Worm (Caenorhabditis elegans): Measurements from ENCODE around the gene R10E4.11.

ce11 chrIII:4257896-4258295 is 42.9 kb downstream of the R10E4.11 start:
- TF ChIP-seq pha-4 (tag; optimal IDR thresholded peaks at IDR 0.05) (no peak), xnd-1 (tag; optimal IDR thresholded peaks at IDR 0.05) (no peak), dpl-1 (GFP tag; optimal IDR thresholded peaks at IDR 0.05) (no peak), B0035.1 (tag; optimal IDR thresholded peaks at IDR 0.05) (no peak), nhr-27 (tag; optimal IDR thresholded peaks at IDR 0.05) (no peak), sea-2 (GFP tag; IDR thresholded peaks at IDR 0.05) (no peak), F49E8.2 (tag; optimal IDR thresholded peaks at IDR 0.05; ENCODE audit: insufficient read depth) (no peak), nhr-80 (tag; optimal IDR thresholded peaks at IDR 0.05) (no peak), C06A6.2 (GFP tag; conservative IDR thresholded peaks at IDR 0.05) (no peak), lin-40 (tag; optimal IDR thresholded peaks at IDR 0.05) (no peak)

Data from whole organism, young adult.